Fruit fly (Drosophila melanogaster) whole organism: ENCODE results near the gene CG4098.

ENCODE experiments used
- CG8478 ChIP-seq: fragments of >200 bp; optimal IDR thresholded peaks from 2 replicates; lab custom pipeline; 2018; ENCODE audit warnings: inconsistent platforms
- Dll ChIP-seq: fragments of >200 bp; optimal IDR thresholded peaks from 2 replicates; lab custom pipeline; 2017
- EcR ChIP-seq, 2 experiments: fragments of >200 bp; optimal IDR thresholded peaks; 2 replicates each; lab custom pipeline; 2017; ENCODE audit warnings: missing biosample characterization in 2 of 2, missing genetic modification characterization in 2 of 2, missing genetic modification reagents in 2 of 2
- pan ChIP-seq: fragments of >200 bp; optimal IDR thresholded peaks from 2 replicates; lab custom pipeline; 2017
- psq ChIP-seq: fragments of >200 bp; optimal IDR thresholded peaks from 2 replicates; lab custom pipeline; 2017
- usp ChIP-seq: fragments of >200 bp; optimal IDR thresholded peaks from 2 replicates; lab custom pipeline; 2017; ENCODE audit warnings: missing biosample characterization, missing genetic modification characterization, mixed read lengths

CG4098 gene

DNA sequence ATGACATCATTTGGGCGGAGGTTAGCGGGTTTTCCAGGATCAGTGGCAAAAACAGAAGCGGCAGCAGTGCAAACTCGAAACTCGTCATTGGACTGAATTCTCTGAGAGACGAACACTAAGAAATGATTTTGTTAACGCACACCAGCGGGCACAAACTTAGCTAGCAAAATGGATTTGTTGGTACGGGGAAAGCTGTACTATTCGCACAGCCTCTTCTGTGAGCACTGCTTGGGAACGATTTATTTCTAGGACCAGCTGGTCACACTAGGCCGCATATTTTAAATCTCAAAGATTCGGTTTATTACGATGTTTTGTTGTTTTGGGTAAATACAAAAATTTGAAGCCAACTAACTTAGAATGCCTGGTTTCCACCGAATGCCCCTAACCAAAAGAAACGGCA lies at the start of gene CG4098:
CG4098 (minus strand) TSS at position 228 of the 400 bp plus-strand sequence.
- TF ChIP-seq usp (GFP tag; lab: Kevin White, UChicago), result no peak
- TF ChIP-seq CG8478 (lab: Kevin White, UChicago), result no peak
- no peak for TF ChIP-seq pan
- TF ChIP-seq Dll (lab: Kevin White, UChicago), result no peak

DNA sequence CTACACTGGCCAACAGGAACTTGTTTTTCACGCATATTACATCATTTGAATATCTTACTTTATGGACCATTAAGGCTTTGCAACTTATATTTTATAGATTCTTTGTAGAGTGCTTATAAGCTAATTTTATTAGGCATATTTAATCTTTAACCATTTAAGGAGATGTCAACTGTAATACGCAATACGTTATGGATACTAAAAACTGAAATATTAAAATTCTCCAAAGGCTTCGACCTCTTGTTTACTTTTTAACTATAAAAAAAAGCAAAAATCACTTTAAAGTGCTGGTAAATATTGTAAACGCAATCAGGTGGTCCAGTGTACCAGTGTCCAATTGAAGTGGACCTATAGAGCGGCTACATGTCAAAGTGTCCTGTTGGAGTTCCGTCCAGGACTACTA lies 47.9 kb upstream of the CG4098 start:
- TF ChIP-seq CG8478 (lab: Kevin White, UChicago) (no peak), pan (no peak), EcR (GFP tag; optimal IDR thresholded peaks at IDR 0.05; lab: Kevin White, UChicago) (no peak), Dll (lab: Kevin White, UChicago) (no peak), psq (lab: Kevin White, UChicago) (no peak), usp (GFP tag; lab: Kevin White, UChicago) (no peak)

dm6 chr3L:16653679-16654078 lies 44.5 kb upstream of the CG4098 start:
- TF ChIP-seq EcR (GFP tag; optimal IDR thresholded peaks at IDR 0.05; lab: Kevin White, UChicago) (no peak), CG8478 (lab: Kevin White, UChicago) (no peak), pan (no peak), Dll (lab: Kevin White, UChicago) (no peak), psq (lab: Kevin White, UChicago) (no peak), usp (GFP tag; lab: Kevin White, UChicago) (no peak)

DNA sequence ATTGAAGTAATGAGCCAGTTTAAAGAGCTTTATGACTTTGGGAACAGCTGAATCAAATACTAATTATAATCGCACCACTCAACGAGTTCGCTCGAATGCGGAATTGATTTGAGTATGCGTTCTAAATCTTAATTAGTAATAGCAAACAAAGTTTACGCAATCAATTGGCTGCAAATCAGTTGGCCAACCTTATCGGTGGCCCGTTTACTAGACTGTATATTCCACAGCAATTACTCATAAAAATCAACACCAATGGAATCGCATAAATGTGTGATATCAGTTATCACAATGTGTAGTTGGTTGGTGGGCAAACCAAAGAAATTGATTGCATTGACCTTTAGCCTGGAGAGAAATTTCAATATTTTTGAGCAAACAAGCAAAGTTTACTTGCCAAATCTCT lies 43.4 kb upstream of the CG4098 start:
- TF ChIP-seq CG8478 (lab: Kevin White, UChicago) (no peak), Dll (lab: Kevin White, UChicago) (no peak), EcR (GFP tag; optimal IDR thresholded peaks at IDR 0.05; lab: Kevin White, UChicago) (no peak), pan (no peak), usp (GFP tag; lab: Kevin White, UChicago) (no peak), psq (lab: Kevin White, UChicago) (no peak)

dm6 chr3L:16651127-16651526 lies 42.0 kb upstream of the CG4098 start:
- TF ChIP-seq pan (no peak), EcR (GFP tag; optimal IDR thresholded peaks at IDR 0.05; lab: Kevin White, UChicago) (no peak), CG8478 (lab: Kevin White, UChicago) (no peak), Dll (lab: Kevin White, UChicago) (no peak), psq (lab: Kevin White, UChicago) (no peak), usp (GFP tag; lab: Kevin White, UChicago) (no peak)

- TF ChIP-seq Dll (lab: Kevin White, UChicago) (no peak), CG8478 (lab: Kevin White, UChicago) (no peak), usp (GFP tag; lab: Kevin White, UChicago) (no peak), EcR (GFP tag; optimal IDR thresholded peaks at IDR 0.05; lab: Kevin White, UChicago) (no peak), psq (lab: Kevin White, UChicago) (no peak), pan (no peak)
These were observed 40.9 kb upstream of the CG4098 start for dm6 chr3L:16650078-16650477.

dm6 chr3L:16647578-16648113 lies 38.5 kb upstream of the CG4098 start, which contains the start of gene Abl:
Gene Abl, minus strand, starts transcription at chr3L:16647882.
- TF ChIP-seq psq (lab: Kevin White, UChicago), result no peak
- TF ChIP-seq usp (GFP tag; lab: Kevin White, UChicago), result no peak
- TF ChIP-seq EcR (GFP tag; optimal IDR thresholded peaks at IDR 0.05; lab: Kevin White, UChicago), result no peak
- no peak for TF ChIP-seq CG8478 (lab: Kevin White, UChicago)
- TF ChIP-seq pan, result no peak
- TF ChIP-seq Dll (lab: Kevin White, UChicago), result no peak

DNA sequence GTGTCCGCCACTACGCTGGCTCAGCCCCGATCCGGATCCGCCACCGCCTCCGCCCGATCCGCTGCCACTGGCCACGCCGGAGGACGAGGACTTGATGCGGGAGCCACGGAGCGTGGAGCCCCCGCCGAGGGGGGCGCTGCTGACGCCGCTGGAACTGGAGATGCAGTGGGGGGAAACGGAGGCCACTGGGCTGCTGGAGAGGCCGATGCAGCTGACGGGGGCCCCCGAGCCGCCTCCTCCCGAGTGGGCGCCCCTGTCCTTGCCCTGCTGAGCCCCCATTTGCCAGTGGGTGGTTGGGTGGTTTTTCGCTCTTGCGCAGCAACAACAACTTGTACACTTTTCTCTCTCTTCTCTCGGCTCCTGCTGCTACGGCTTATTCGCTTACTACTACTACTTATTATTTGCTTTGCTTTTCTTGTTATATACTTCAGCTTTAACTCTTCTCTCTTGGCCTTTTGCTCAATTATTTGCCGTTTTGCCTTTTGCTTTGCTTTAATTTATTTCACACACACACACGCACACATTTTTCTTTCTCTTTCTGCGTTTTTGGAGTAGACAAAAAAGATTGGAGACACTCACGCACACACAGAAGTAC lies 37.8 kb upstream of the CG4098 start:
- TF ChIP-seq CG8478 (lab: Kevin White, UChicago), result no peak
- TF ChIP-seq pan, result no peak
- no peak for TF ChIP-seq EcR (GFP tag; optimal IDR thresholded peaks at IDR 0.05; lab: Kevin White, UChicago)
- TF ChIP-seq usp (GFP tag; lab: Kevin White, UChicago), result no peak
- no peak for TF ChIP-seq psq (lab: Kevin White, UChicago)
- TF ChIP-seq Dll (lab: Kevin White, UChicago), result no peak

dm6 chr3L:16645323-16645982 lies 36.3 kb upstream of the CG4098 start:
- TF ChIP-seq CG8478 (lab: Kevin White, UChicago) (no peak), EcR (GFP tag; optimal IDR thresholded peaks at IDR 0.05; lab: Kevin White, UChicago) (no peak), usp (GFP tag; lab: Kevin White, UChicago) (no peak), Dll (lab: Kevin White, UChicago) (no peak), psq (lab: Kevin White, UChicago) (no peak), pan (no peak)

DNA sequence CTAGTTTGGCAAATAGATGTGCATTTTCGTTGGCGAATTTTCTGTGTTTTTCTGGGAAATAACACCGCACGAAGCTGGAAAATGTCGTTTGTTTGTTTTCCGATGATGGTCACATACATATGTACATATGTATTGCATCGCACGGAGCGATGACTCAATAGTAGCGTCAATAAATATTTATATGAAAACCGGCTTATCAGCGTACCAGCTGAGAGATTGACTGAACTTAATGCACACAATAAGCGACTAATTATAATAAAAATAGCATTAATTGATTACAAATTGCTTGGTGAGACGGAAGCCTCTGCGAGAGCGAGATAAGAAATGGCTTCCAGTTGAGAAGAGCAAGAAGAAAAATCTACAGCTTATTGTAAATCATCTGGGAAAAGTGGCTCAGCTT lies 35.4 kb upstream of the CG4098 start:
- TF ChIP-seq CG8478 (lab: Kevin White, UChicago), result no peak
- no peak for TF ChIP-seq Dll (lab: Kevin White, UChicago)
- TF ChIP-seq pan, result no peak
- TF ChIP-seq EcR (GFP tag; optimal IDR thresholded peaks at IDR 0.05; lab: Kevin White, UChicago), result no peak
- TF ChIP-seq psq (lab: Kevin White, UChicago), result no peak
- no peak for TF ChIP-seq usp (GFP tag; lab: Kevin White, UChicago)

DNA sequence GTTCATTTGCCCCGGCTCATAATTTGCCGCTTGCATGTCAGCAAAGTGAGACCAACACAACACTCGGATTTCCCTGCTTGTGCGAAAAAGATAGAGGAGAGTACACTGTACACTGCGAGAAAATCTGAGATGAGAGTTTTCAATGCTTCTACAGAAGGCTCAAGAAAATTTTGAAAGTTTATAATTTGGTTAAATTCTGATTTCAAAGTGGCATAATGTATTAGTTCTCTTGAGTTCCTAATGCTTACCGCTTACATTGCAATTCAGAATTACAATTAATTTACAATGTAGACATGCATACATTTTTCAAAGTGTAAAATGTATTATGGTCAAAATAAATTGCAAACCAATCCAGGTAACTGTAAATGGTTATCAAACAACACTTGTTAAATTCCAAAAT lies 33.8 kb upstream of the CG4098 start:
- no peak for TF ChIP-seq CG8478 (lab: Kevin White, UChicago)
- TF ChIP-seq EcR (GFP tag; optimal IDR thresholded peaks at IDR 0.05; lab: Kevin White, UChicago), result no peak
- TF ChIP-seq pan, result no peak
- no peak for TF ChIP-seq usp (GFP tag; lab: Kevin White, UChicago)
- TF ChIP-seq Dll (lab: Kevin White, UChicago), result no peak
- no peak for TF ChIP-seq psq (lab: Kevin White, UChicago)
